Fruit fly (Drosophila melanogaster) whole organism, adult: ENCODE measurements around the gene Asator.
A peak's percentile ranks its signal among the peaks of the same experiment; 100 is the strongest.

ENCODE experiments used
- CG11617 ChIP-seq: fragments of 200-800 bp; sonication (Bioruptor generic); optimal IDR thresholded peaks from 2 replicates; lab custom pipeline; 2017; ENCODE audit warnings: mild to moderate bottlenecking, missing biosample characterization, missing genetic modification reagents, missing genetic modification characterization
- CG12768 ChIP-seq: fragments of 200-800 bp; sonication (Bioruptor generic); optimal IDR thresholded peaks from 2 replicates; lab custom pipeline; 2017; ENCODE audit warnings: missing biosample characterization, missing genetic modification characterization, mild to moderate bottlenecking, moderate library complexity, missing genetic modification reagents
- CG14711 ChIP-seq: fragments of 200-800 bp; sonication (Bioruptor generic); optimal IDR thresholded peaks from 2 replicates; lab custom pipeline; 2018; ENCODE audit warnings: missing biosample characterization, mild to moderate bottlenecking, missing genetic modification characterization, moderate library complexity
- CG1620 ChIP-seq: fragments of 200-800 bp; sonication (Bioruptor generic); optimal IDR thresholded peaks from 2 replicates; lab custom pipeline; 2016; ENCODE audit warnings: missing biosample characterization, missing genetic modification characterization
- CG33017 ChIP-seq: fragments of 200-800 bp; sonication (Bioruptor generic); optimal IDR thresholded peaks from 2 replicates; lab custom pipeline; 2018; ENCODE audit warnings: missing biosample characterization, mild to moderate bottlenecking, missing genetic modification characterization, moderate library complexity
- CG5204 ChIP-seq: fragments of 200-800 bp; sonication (Bioruptor generic); optimal IDR thresholded peaks from 2 replicates; lab custom pipeline; 2016; ENCODE audit warnings: missing biosample characterization, missing genetic modification characterization
- CG7045 ChIP-seq: fragments of 200-800 bp; sonication (Bioruptor generic); optimal IDR thresholded peaks from 2 replicates; lab custom pipeline; 2017; ENCODE audit warnings: missing biosample characterization, mild to moderate bottlenecking, missing genetic modification characterization
- CG7101 ChIP-seq: fragments of 200-800 bp; sonication (Bioruptor generic); optimal IDR thresholded peaks from 2 replicates; lab custom pipeline; 2018; ENCODE audit warnings: missing biosample characterization, mild to moderate bottlenecking, missing genetic modification characterization, moderate library complexity
- Clk ChIP-seq: fragments of 200-800 bp; sonication (Bioruptor generic); optimal IDR thresholded peaks from 2 replicates; lab custom pipeline; 2017; ENCODE audit warnings: missing biosample characterization, missing genetic modification characterization
- Crg-1 ChIP-seq: fragments of 200-800 bp; sonication (Bioruptor generic); optimal IDR thresholded peaks from 2 replicates; lab custom pipeline; 2016; ENCODE audit warnings: missing biosample characterization, missing genetic modification characterization
- Hr96 ChIP-seq: fragments of 200-800 bp; sonication (Bioruptor generic); optimal IDR thresholded peaks from 2 replicates; lab custom pipeline; 2016; ENCODE audit warnings: missing biosample characterization, missing genetic modification characterization
- Mnt ChIP-seq: fragments of 200-800 bp; sonication (Bioruptor generic); optimal IDR thresholded peaks from 2 replicates; lab custom pipeline; 2016; ENCODE audit warnings: missing biosample characterization, mild to moderate bottlenecking, missing genetic modification characterization
- bab1 ChIP-seq: fragments of 200-800 bp; sonication (Bioruptor generic); optimal IDR thresholded peaks from 3 replicates; lab custom pipeline; 2019; ENCODE audit warnings: missing biosample characterization, mild to moderate bottlenecking, missing genetic modification characterization, moderate library complexity
- cic ChIP-seq: fragments of 200-800 bp; sonication (Bioruptor generic); optimal IDR thresholded peaks from 2 replicates; lab custom pipeline; 2017; ENCODE audit warnings: missing biosample characterization, mild to moderate bottlenecking, missing genetic modification characterization, moderate library complexity
- cnc ChIP-seq, 2 experiments: fragments of >200 bp; optimal IDR thresholded peaks; 2 replicates each; lab custom pipeline; 2017
- kay ChIP-seq: fragments of 200-800 bp; sonication (Bioruptor generic); peaks from one replicate; lab custom pipeline; 2016; ENCODE audit warnings: missing biosample characterization, missing genetic modification characterization, borderline replicate concordance
- ovo ChIP-seq: fragments of 200-800 bp; sonication (Bioruptor generic); optimal IDR thresholded peaks from 2 replicates; lab custom pipeline; 2016; ENCODE audit warnings: missing biosample characterization, missing genetic modification characterization
- pad ChIP-seq: fragments of 200-800 bp; sonication (Bioruptor generic); optimal IDR thresholded peaks from 3 replicates; lab custom pipeline; 2017; ENCODE audit warnings: missing biosample characterization, missing genetic modification characterization, mild to moderate bottlenecking, moderate library complexity, missing genetic modification reagents
- tj ChIP-seq: fragments of 200-800 bp; sonication (Bioruptor generic); optimal IDR thresholded peaks from 3 replicates; lab custom pipeline; 2017; ENCODE audit warnings: missing biosample characterization, mild to moderate bottlenecking, missing genetic modification characterization, moderate library complexity
- toe ChIP-seq: fragments of 200-800 bp; sonication (Bioruptor generic); optimal IDR thresholded peaks from 2 replicates; lab custom pipeline; 2016; ENCODE audit warnings: missing biosample characterization, missing genetic modification characterization

Asator gene

DNA sequence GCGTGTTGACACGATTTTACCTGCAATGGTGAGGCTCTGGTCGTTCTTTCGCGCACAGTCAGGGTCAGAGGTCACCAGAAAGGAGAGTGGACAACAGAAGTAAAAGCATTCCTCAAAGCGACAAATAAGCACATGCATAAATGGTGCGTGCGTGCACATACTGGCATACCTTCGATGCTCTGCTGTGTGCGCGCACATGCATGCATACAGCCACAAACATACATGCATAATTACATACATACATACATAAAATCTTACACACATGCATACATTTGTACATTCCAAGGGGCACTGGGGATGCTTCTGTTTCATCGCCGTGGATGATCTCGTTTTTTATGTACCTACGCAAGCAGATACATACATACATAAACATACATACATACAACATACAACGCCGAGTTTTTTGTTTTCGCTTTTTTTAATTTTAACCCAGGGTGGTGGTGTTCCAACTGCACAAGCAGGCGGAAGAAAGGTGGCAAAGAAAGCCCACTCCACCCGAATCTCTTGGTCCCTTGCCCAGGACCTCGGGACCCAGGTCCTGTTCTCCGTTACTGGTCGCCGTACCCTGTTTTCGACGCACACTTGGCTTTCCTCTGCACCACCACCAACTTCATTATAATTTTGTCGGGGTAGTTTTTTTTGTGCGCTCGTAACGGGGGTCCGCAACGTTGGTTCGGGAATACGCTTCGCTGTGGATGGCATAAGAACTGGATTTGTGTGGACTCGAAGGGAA is at the start of gene Asator:
Gene Asator, minus strand, starts transcription at position 167 of the 733 bp plus-strand sequence.
- TF ChIP-seq cic, result no peak
- TF ChIP-seq CG11617 (GFP tag; lab: Kevin White, UChicago), result no peak
- TF ChIP-seq toe, result no peak
- no peak for TF ChIP-seq CG1620 (GFP tag; lab: Kevin White, UChicago)
- no peak for TF ChIP-seq Crg-1 (GFP tag; lab: Kevin White, UChicago)
- no peak for TF ChIP-seq bab1 (GFP tag; lab: Kevin White, UChicago)
- TF ChIP-seq CG7101, result no peak
- TF ChIP-seq Mnt, result no peak
- no peak for TF ChIP-seq cnc (optimal IDR thresholded peaks at IDR 0.05; lab: Kevin White, UChicago)
- no peak for TF ChIP-seq Hr96 (GFP tag; lab: Kevin White, UChicago)
- no peak for TF ChIP-seq Clk (GFP tag; lab: Kevin White, UChicago)
- TF ChIP-seq CG12768 (GFP tag; lab: Kevin White, UChicago), result no peak
- TF ChIP-seq CG5204 (GFP tag; lab: Kevin White, UChicago), result no peak
- no peak for TF ChIP-seq pad (GFP tag; lab: Kevin White, UChicago)
- no peak for TF ChIP-seq CG33017 (tag; lab: Kevin White, UChicago)
- no peak for TF ChIP-seq tj (GFP tag; lab: Kevin White, UChicago)
- no peak for TF ChIP-seq ovo (GFP tag; lab: Kevin White, UChicago)

DNA sequence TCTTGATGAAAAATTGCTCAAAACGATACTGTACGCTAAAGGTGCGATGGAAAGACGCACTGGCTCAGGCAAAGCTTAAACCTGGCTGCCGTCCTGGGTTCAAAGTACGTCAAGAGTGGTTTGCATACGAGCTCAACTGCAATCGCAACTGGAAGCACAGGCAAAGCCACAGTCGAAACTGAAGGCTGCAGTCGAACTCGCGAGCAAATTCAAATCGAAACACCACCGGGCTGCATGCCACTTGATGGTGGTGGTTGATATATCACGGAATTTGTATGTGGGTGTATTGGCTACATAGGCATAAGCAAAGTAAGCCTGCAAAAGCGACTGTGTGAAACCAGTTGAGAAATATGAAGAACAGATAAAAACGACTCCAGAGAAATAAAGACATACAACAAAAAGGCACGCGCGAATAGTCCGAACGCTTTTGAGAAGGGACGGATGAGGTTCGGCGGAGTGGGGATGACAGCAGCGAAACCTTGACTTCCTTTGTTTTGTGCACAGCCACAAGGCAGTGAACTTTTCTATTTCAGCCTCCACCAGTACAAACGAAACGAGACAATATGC is 30.7 kb upstream of the Asator start:
- TF ChIP-seq cnc (optimal IDR thresholded peaks at IDR 0.05; lab: Kevin White, UChicago) (no peak), tj (GFP tag; lab: Kevin White, UChicago) (no peak), bab1 (GFP tag; lab: Kevin White, UChicago) (no peak), Hr96 (GFP tag; lab: Kevin White, UChicago) (no peak), cic (no peak), CG7045 (GFP tag; lab: Kevin White, UChicago) (no peak), CG33017 (tag; lab: Kevin White, UChicago) (no peak), ovo (GFP tag; lab: Kevin White, UChicago) (no peak), pad (GFP tag; lab: Kevin White, UChicago) (no peak), CG12768 (GFP tag; lab: Kevin White, UChicago) (no peak), toe (no peak), CG1620 (GFP tag; lab: Kevin White, UChicago) (no peak), Clk (GFP tag; lab: Kevin White, UChicago) (no peak), CG14711 (tag; lab: Kevin White, UChicago) (no peak)

DNA sequence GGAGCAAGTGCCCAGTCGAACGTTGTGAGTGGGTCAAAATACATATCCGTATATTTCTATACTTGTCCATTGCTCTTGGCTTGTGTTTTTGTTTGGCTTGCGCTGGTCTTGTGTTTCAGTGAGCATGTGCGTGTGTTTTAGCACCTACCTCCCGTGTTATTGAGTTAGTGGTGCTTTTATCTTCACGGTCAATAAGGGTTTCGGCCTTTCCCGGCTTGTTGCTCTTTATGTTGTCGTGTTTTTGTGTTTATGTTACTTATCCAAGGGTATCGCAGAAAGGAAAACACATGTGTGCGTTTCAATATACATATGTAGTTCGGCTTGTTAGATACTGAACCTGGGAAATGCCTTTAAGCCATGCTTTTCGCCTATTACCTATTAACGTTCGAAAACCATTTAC is 21.1 kb upstream of the Asator start:
- TF ChIP-seq kay (no peak), CG7045 (GFP tag; lab: Kevin White, UChicago) (no peak)

DNA sequence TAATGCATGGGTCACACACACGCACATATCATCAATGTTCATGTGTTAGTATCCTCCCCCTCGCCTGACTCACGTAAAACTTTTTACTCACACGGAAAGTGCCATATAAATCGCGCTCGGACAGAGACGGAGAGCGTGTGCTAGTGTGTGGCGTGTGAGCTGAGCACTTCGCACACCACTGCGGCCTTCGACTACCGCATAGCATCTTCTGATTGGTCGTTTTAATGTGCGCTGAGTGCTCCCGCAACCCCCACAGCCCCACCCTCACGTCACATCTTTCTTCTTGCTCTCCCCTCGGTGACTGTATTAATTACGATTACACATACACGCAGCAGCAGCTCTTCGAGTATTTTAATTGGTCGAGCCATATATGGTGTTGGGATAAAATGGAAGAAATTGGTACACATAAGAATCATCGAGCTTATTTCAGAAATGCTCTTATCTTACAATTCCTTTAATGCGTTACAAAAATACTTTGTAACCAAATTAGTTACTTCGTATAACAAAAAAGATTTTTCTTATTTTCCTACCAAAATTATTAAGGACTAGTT is 19.7 kb upstream of the Asator start:
- peak; percentile 30 for TF ChIP-seq CG12768 (GFP tag; lab: Kevin White, UChicago)
- TF ChIP-seq pad (GFP tag; lab: Kevin White, UChicago), result peak; percentile 20
- TF ChIP-seq Hr96 (GFP tag; lab: Kevin White, UChicago), result no peak
- peak; percentile 90 for TF ChIP-seq kay

DNA sequence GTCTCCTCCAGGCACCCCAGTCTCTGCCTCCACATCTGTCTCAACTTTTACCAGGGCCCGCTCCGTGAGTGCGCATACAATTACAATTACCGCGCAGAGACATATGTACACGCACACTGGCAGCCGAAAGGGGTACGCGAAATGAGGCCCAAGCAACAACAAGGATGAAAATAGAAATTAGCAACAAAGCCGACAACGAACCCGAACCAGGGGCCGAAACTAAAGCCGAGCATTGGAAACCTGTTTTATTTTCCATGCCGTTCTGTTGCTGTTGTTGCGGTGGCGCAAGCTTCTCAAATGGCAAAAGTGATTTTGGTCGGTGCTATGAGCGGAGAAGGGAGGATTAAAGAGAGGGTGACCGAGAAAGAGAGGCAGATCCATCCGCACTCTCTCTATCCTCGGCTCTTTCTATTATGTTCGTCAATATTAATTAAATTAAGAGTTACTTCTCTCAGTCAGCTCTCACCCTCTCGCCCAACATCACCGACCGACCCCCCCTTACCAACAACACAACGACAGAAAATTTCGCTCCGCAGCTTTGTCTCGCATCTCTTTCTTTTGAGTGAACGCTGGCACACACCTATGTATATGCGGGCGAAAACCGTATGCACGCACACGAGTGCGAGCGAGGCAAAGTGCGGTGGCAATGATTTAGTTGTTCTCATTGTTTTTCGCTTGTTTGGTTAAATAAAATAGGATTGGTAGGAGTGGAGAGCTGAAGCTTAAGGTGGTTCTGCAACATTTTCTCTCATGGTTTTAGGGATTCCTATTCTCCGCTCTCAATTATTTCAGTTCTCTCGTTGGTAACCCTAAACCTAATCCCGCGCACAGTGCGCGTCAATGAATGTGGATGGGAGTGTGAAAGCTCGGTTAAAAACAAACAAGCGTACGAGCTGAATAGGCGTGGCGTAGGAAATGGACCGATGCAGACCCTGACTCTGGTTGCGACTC is 18.7 kb upstream of the Asator start:
- TF ChIP-seq CG7045 (GFP tag; lab: Kevin White, UChicago), result no peak
- TF ChIP-seq Clk (GFP tag; lab: Kevin White, UChicago), result no peak
- TF ChIP-seq pad (GFP tag; lab: Kevin White, UChicago), result no peak
- TF ChIP-seq Crg-1 (GFP tag; lab: Kevin White, UChicago), result no peak
- TF ChIP-seq toe, result no peak
- TF ChIP-seq Hr96 (GFP tag; lab: Kevin White, UChicago), result no peak
- no peak for TF ChIP-seq bab1 (GFP tag; lab: Kevin White, UChicago)
- no peak for TF ChIP-seq cnc (optimal IDR thresholded peaks at IDR 0.05; lab: Kevin White, UChicago)
- TF ChIP-seq CG1620 (GFP tag; lab: Kevin White, UChicago), result no peak

DNA sequence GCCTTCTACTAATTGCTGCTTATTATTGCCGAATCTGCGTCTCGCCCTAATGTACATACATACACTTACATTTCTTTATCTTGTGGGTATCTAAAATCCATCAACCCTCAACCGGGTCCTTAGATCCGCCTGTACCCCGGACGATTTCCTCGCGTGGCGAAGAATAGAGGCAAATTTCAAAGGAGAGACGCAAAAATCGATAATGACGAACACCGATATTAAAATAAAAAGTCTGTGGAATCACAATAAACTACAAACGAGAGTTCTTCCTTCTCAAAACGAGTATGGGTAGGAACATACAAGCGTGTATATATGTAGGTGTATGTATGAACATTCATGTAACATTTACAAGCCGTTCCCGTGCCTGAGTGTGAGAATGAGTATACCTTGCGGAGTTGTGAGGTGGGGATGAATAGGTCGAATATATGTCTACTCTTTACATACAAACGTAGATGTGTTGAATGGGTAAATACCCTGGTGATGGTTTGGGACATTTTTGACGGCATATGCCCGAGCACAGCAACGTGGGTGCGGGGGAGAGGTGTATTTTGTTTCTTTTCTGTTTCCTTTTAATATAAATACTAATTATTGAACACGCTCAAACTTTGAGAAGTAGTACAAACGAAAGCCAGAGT is 17.3 kb upstream of the Asator start:
- TF ChIP-seq kay, result peak; percentile 78
- no peak for TF ChIP-seq cic
